Worm (Caenorhabditis elegans) whole organism, early embryonic: ENCODE results near the gene Y46G5A.34.

Experiments
- B0310.2 ChIP-seq: sonication (generic microtip); optimal IDR thresholded peaks from 2 replicates; lab custom pipeline; 2016; ENCODE audit warnings: mild to moderate bottlenecking, missing genetic modification characterization, missing compliant biosample characterization
- F13C5.2 ChIP-seq: sonication (generic microtip); optimal IDR thresholded peaks from 2 replicates; lab custom pipeline; 2017; ENCODE audit warnings: mild to moderate bottlenecking, missing genetic modification characterization, inconsistent platforms, missing compliant biosample characterization
- aly-1 ChIP-seq: sonication (generic microtip); optimal IDR thresholded peaks from 2 replicates; lab custom pipeline; 2016; ENCODE audit warnings: missing genetic modification characterization, missing compliant biosample characterization
- ama-1 ChIP-seq: fragments of 150-350 bp; optimal IDR thresholded peaks from 2 replicates; lab custom pipeline; 2014
- ceh-13 ChIP-seq: fragments of 200-800 bp; sonication (Bioruptor generic); optimal IDR thresholded peaks from 2 replicates; lab custom pipeline; 2018; ENCODE audit warnings: mild to moderate bottlenecking, missing genetic modification characterization, missing compliant biosample characterization
- ceh-36 ChIP-seq: sonication (generic microtip); optimal IDR thresholded peaks from 2 replicates; lab custom pipeline; 2016; ENCODE audit warnings: missing genetic modification characterization, inconsistent platforms, missing compliant biosample characterization
- ets-7 ChIP-seq: sonication (generic microtip); optimal IDR thresholded peaks from 2 replicates; lab custom pipeline; 2016; ENCODE audit warnings: missing genotype, missing genetic modification characterization, missing compliant biosample characterization
- flt-1 ChIP-seq: fragments of 200-800 bp; sonication (Bioruptor generic); IDR thresholded peaks from 2 replicates; pipeline ENCODE4 v1.3.6; 2022; ENCODE audit warnings: missing genetic modification characterization, missing compliant biosample characterization
- hmbx-1 ChIP-seq: sonication (generic microtip); optimal IDR thresholded peaks from 2 replicates; lab custom pipeline; 2016; ENCODE audit warnings: mild to moderate bottlenecking, missing genetic modification characterization, missing compliant biosample characterization
- hmg-4 ChIP-seq: fragments of 200-800 bp; sonication (Bioruptor generic); optimal IDR thresholded peaks from 2 replicates; lab custom pipeline; 2018; ENCODE audit warnings: mild to moderate bottlenecking, missing genetic modification characterization, missing compliant biosample characterization
- hnd-1 ChIP-seq: sonication (generic microtip); optimal IDR thresholded peaks from 2 replicates; lab custom pipeline; 2016; ENCODE audit warnings: missing genetic modification characterization, missing compliant biosample characterization
- pes-1 ChIP-seq: fragments of 200-800 bp; sonication (Bioruptor generic); IDR thresholded peaks from 2 replicates; pipeline ENCODE4 v1.3.6; 2022; ENCODE audit warnings: missing genetic modification reagents, missing genetic modification characterization, missing compliant biosample characterization
- scrt-1 ChIP-seq: fragments of 200-800 bp; sonication (Bioruptor generic); IDR thresholded peaks from 2 replicates; pipeline ENCODE4 v1.3.6; 2022; ENCODE audit warnings: missing genetic modification characterization, missing compliant biosample characterization
- sea-1 ChIP-seq: fragments of 200-800 bp; sonication (Bioruptor generic); conservative IDR thresholded peaks from 2 replicates; pipeline ENCODE4 v1.3.6; 2022; ENCODE audit warnings: missing genetic modification characterization, missing compliant biosample characterization
- tbx-11 ChIP-seq: fragments of 200-800 bp; sonication (Bioruptor generic); IDR thresholded peaks from 2 replicates; pipeline ENCODE4 v1.3.6; 2022; ENCODE audit warnings: missing genetic modification characterization, missing compliant biosample characterization
- tbx-37 ChIP-seq: fragments of 200-800 bp; sonication (Bioruptor generic); conservative IDR thresholded peaks from 2 replicates; pipeline ENCODE4 v1.3.6; 2022; ENCODE audit warnings: missing genetic modification reagents, missing genetic modification characterization, missing compliant biosample characterization
- tra-4 ChIP-seq: sonication (generic microtip); optimal IDR thresholded peaks from 2 replicates; lab custom pipeline; 2017; ENCODE audit warnings: missing genetic modification characterization, missing compliant biosample characterization

Gene Y46G5A.34

ce11 chrII:12769947-12770346 is 6.5 kb upstream of the Y46G5A.34 start:
- TF ChIP-seq scrt-1 (GFP tag; lab: Robert Waterston, UW) (no peak), ets-7 (tag; lab: Kevin White, UChicago) (no peak), hmg-4 (GFP tag; lab: Kevin White, UChicago) (no peak), ceh-36 (no peak), hnd-1 (tag; lab: Kevin White, UChicago) (no peak)

- TF ChIP-seq tra-4 (tag; lab: Kevin White, UChicago) (no peak), scrt-1 (GFP tag; lab: Robert Waterston, UW) (no peak), ets-7 (tag; lab: Kevin White, UChicago) (no peak), tbx-37 (GFP tag; lab: Robert Waterston, UW) (no peak), tbx-11 (GFP tag; lab: Robert Waterston, UW) (no peak), hmbx-1 (tag; lab: Kevin White, UChicago) (no peak), sea-1 (GFP tag; lab: Robert Waterston, UW) (no peak), ama-1 (lab: Kevin White, UChicago) (no peak), ceh-13 (GFP tag; lab: Kevin White, UChicago) (no peak), pes-1 (GFP tag; lab: Robert Waterston, UW) (no peak)
Observed at ce11 chrII:12774402-12774801, 2.1 kb upstream of the Y46G5A.34 start, which contains the start of gene Y46G5A.14. Y46G5A.14 (plus strand) TSS chrII:12774702.

ce11 chrII:12778374-12778773 is 1.9 kb downstream of the Y46G5A.34 start:
- TF ChIP-seq sea-1 (GFP tag; lab: Robert Waterston, UW), result 0 out of 2 replicates have a peak, but pooled peaks have one; percentile 13
- TF ChIP-seq flt-1, result peak; percentile 36; the same call in 1 of the 2 replicates

ce11 chrII:12785391-12785790 is 8.9 kb downstream of the Y46G5A.34 start, which contains the start of gene Y46G5A.15:
Y46G5A.15 (minus strand) TSS chrII:12785416.
- TF ChIP-seq hmg-4 (GFP tag; lab: Kevin White, UChicago), result no peak
- no peak for TF ChIP-seq B0310.2 (tag; lab: Kevin White, UChicago)
- TF ChIP-seq pes-1 (GFP tag; lab: Robert Waterston, UW), result no peak
- TF ChIP-seq tbx-11 (GFP tag; lab: Robert Waterston, UW), result no peak
- TF ChIP-seq flt-1, result no peak
- no peak for TF ChIP-seq ceh-36
- TF ChIP-seq scrt-1 (GFP tag; lab: Robert Waterston, UW), result no peak
- TF ChIP-seq hnd-1 (tag; lab: Kevin White, UChicago), result no peak
- no peak for TF ChIP-seq sea-1 (GFP tag; lab: Robert Waterston, UW)
- TF ChIP-seq ama-1 (lab: Kevin White, UChicago), result no peak
- TF ChIP-seq aly-1 (tag; lab: Kevin White, UChicago), result no peak
- TF ChIP-seq F13C5.2, result no peak
- TF ChIP-seq ceh-13 (GFP tag; lab: Kevin White, UChicago), result no peak
- TF ChIP-seq tra-4 (tag; lab: Kevin White, UChicago), result no peak
- no peak for TF ChIP-seq ets-7 (tag; lab: Kevin White, UChicago)
- TF ChIP-seq tbx-37 (GFP tag; lab: Robert Waterston, UW), result no peak
- no peak for TF ChIP-seq hmbx-1 (tag; lab: Kevin White, UChicago)

ce11 chrII:12787831-12788248 is 11.4 kb downstream of the Y46G5A.34 start, which contains the start of gene alkb-7:
alkb-7 (minus strand) TSS chrII:12788153.
- peak; percentile 22 for TF ChIP-seq tra-4 (tag; lab: Kevin White, UChicago)
- TF ChIP-seq ceh-36, result no peak
- no peak for TF ChIP-seq tbx-11 (GFP tag; lab: Robert Waterston, UW)
- TF ChIP-seq B0310.2 (tag; lab: Kevin White, UChicago), result peak; percentile 24
- peak; percentile 79 for TF ChIP-seq ama-1 (lab: Kevin White, UChicago)
- 0 out of 2 replicates have a peak, but pooled peaks have one; percentile 20 for TF ChIP-seq pes-1 (GFP tag; lab: Robert Waterston, UW)
- peak; percentile 14 for TF ChIP-seq F13C5.2
- TF ChIP-seq hmg-4 (GFP tag; lab: Kevin White, UChicago), result no peak

ce11 chrII:12789497-12789896 is 13.0 kb downstream of the Y46G5A.34 start:
- TF ChIP-seq aly-1 (tag; lab: Kevin White, UChicago), result peak; percentile 49
- TF ChIP-seq flt-1, result no peak

ce11 chrII:12790392-12790791 is 13.9 kb downstream of the Y46G5A.34 start:
- TF ChIP-seq hnd-1 (tag; lab: Kevin White, UChicago) (no peak), B0310.2 (tag; lab: Kevin White, UChicago) (no peak), flt-1 (no peak)

ce11 chrII:12795188-12795587 is 18.7 kb downstream of the Y46G5A.34 start:
- TF ChIP-seq sea-1 (GFP tag; lab: Robert Waterston, UW), result no peak
- TF ChIP-seq ceh-36, result no peak
- no peak for TF ChIP-seq hmg-4 (GFP tag; lab: Kevin White, UChicago)
- no peak for TF ChIP-seq scrt-1 (GFP tag; lab: Robert Waterston, UW)
- no peak for TF ChIP-seq hmbx-1 (tag; lab: Kevin White, UChicago)
- TF ChIP-seq tra-4 (tag; lab: Kevin White, UChicago), result no peak
- no peak for TF ChIP-seq pes-1 (GFP tag; lab: Robert Waterston, UW)
- no peak for TF ChIP-seq tbx-11 (GFP tag; lab: Robert Waterston, UW)
- no peak for TF ChIP-seq flt-1
- TF ChIP-seq ama-1 (lab: Kevin White, UChicago), result no peak
- TF ChIP-seq F13C5.2, result no peak
- no peak for TF ChIP-seq B0310.2 (tag; lab: Kevin White, UChicago)
